Worm (Caenorhabditis elegans): ENCODE results near the gene mks-2.

DNA sequence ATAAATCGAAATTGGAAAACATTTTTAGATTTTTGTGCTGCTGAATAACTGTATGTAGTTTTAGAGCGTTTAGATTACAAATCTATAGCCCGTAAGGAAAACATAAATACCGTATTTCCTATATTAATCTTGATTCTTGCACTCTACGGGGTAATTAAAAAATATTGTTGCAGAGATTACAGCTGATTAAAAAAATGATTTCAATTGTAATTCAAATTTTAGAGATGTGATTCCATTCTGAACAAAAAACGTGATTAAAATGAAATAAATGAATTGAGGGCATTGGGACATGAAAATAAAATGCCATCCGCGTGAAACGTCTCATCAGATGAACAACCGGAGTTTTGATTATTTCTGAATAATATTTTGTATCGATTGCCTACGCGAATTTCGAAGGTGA is 26.8 kb downstream of the mks-2 start, which contains the start of gene cpb-2:
- TF ChIP-seq nhr-76 (tag; optimal IDR thresholded peaks at IDR 0.05) (no peak), mab-9 (GFP tag; IDR thresholded peaks at IDR 0.05) (no peak), skn-1 (tag; optimal IDR thresholded peaks at IDR 0.05) (no peak), unc-98 (GFP tag; IDR thresholded peaks at IDR 0.05) (no peak), nhr-11 (tag; optimal IDR thresholded peaks at IDR 0.05) (no peak), jun-1 (tag; optimal IDR thresholded peaks at IDR 0.05) (no peak), mep-1 (tag; optimal IDR thresholded peaks at IDR 0.05) (no peak), lsy-2 (tag; optimal IDR thresholded peaks at IDR 0.05) (no peak), snpc-4 (tag; optimal IDR thresholded peaks at IDR 0.05) (no peak), lin-39 (tag; optimal IDR thresholded peaks at IDR 0.05) (no peak), nhr-237 (tag; optimal IDR thresholded peaks at IDR 0.05) (no peak), C16A3.4 (tag; optimal IDR thresholded peaks at IDR 0.05) (no peak), nhr-12 (tag; optimal IDR thresholded peaks at IDR 0.05) (no peak)
